Worm (Caenorhabditis elegans) whole organism, late embryonic: Measurements from ENCODE around the gene clec-37.

Experiments
- F13H6.1 ChIP-seq: sonication (generic microtip); optimal IDR thresholded peaks from 2 replicates; lab custom pipeline; 2016; ENCODE audit warnings: missing genetic modification characterization, missing compliant biosample characterization
- ceh-48 ChIP-seq: sonication (generic microtip); optimal IDR thresholded peaks from 2 replicates; lab custom pipeline; 2016; ENCODE audit warnings: missing genetic modification characterization, inconsistent platforms, missing compliant biosample characterization
- ceh-9 ChIP-seq: sonication (generic microtip); optimal IDR thresholded peaks from 2 replicates; lab custom pipeline; 2016; ENCODE audit warnings: mild to moderate bottlenecking, missing genetic modification characterization, inconsistent platforms, missing compliant biosample characterization
- che-1 ChIP-seq: sonication (generic microtip); optimal IDR thresholded peaks from 2 replicates; lab custom pipeline; 2016; ENCODE audit warnings: mild to moderate bottlenecking, missing genetic modification characterization, missing compliant biosample characterization
- dmd-4 ChIP-seq: sonication (generic microtip); optimal IDR thresholded peaks from 2 replicates; lab custom pipeline; 2016; ENCODE audit warnings: borderline replicate concordance, missing genetic modification characterization, missing compliant biosample characterization
- dve-1 ChIP-seq: sonication (generic microtip); optimal IDR thresholded peaks from 2 replicates; lab custom pipeline; 2017; ENCODE audit warnings: antibody characterized with exemption, mild to moderate bottlenecking, missing genetic modification characterization, missing compliant biosample characterization
- fax-1 ChIP-seq: sonication (generic microtip); optimal IDR thresholded peaks from 2 replicates; lab custom pipeline; 2016; ENCODE audit warnings: missing genotype, missing genetic modification characterization, missing compliant biosample characterization
- hlh-30 ChIP-seq: sonication (generic microtip); optimal IDR thresholded peaks from 2 replicates; lab custom pipeline; 2017; ENCODE audit warnings: antibody characterized with exemption, missing genetic modification characterization, missing compliant biosample characterization; ENCODE audit not compliant: insufficient read depth
- nhr-232 ChIP-seq: sonication (generic microtip); optimal IDR thresholded peaks from 2 replicates; lab custom pipeline; 2016; ENCODE audit warnings: missing genetic modification characterization, missing compliant biosample characterization
- pqm-1 ChIP-seq: sonication (generic microtip); optimal IDR thresholded peaks from 2 replicates; lab custom pipeline; 2016; ENCODE audit warnings: missing genetic modification characterization, missing compliant biosample characterization
- sox-2 ChIP-seq: fragments of 200-800 bp; sonication (Bioruptor generic); IDR thresholded peaks from 2 replicates; pipeline ENCODE4 v1.3.6; 2022; ENCODE audit warnings: missing genetic modification reagents, missing genetic modification characterization, missing compliant biosample characterization
- unc-86 ChIP-seq: sonication (generic microtip); optimal IDR thresholded peaks from 2 replicates; lab custom pipeline; 2016; ENCODE audit warnings: missing genetic modification characterization, missing compliant biosample characterization

- TF ChIP-seq hlh-30 (tag; lab: Kevin White, UChicago) (no peak), dve-1 (no peak), fax-1 (tag; lab: Kevin White, UChicago) (no peak), ceh-9 (no peak), ceh-48 (tag; lab: Kevin White, UChicago) (no peak), unc-86 (no peak), pqm-1 (tag; lab: Kevin White, UChicago) (no peak), sox-2 (GFP tag; lab: Robert Waterston, UW) (no peak), nhr-232 (tag; lab: Kevin White, UChicago) (no peak), dmd-4 (tag; lab: Kevin White, UChicago) (no peak), che-1 (tag; lab: Kevin White, UChicago) (no peak), F13H6.1 (tag; lab: Kevin White, UChicago) (no peak)
Observed at ce11 chrV:16874966-16875365, 23.1 kb upstream of the clec-37 start, which contains the start of gene F49A5.10.
